Worm (Caenorhabditis elegans) whole organism, young adult: Measurements from ENCODE around the gene F52H3.11.

Experiments used
- Y56A3A.18 ChIP-seq: fragments of 200-800 bp; sonication (Bioruptor generic); IDR thresholded peaks from 2 replicates; pipeline ENCODE4 v1.3.6; 2022; ENCODE audit warnings: missing genetic modification reagents, missing genetic modification characterization, missing compliant biosample characterization
- athp-1 ChIP-seq: sonication (generic microtip); optimal IDR thresholded peaks from 2 replicates; lab custom pipeline; 2017; ENCODE audit warnings: mild to moderate bottlenecking, missing genetic modification characterization, missing compliant biosample characterization
- let-607 ChIP-seq, 2 experiments: fragments of 200-800 bp in 1 of 2; sonication (Bioruptor generic) in 1 of 2; sonication (generic microtip) in 1 of 2; optimal IDR thresholded peaks; 2 replicates each; lab custom pipeline; 2016 to 2018; ENCODE audit warnings: mild to moderate bottlenecking in 2 of 2, missing compliant biosample characterization in 2 of 2, missing genetic modification characterization in 2 of 2, moderate library complexity in 2 of 2, missing genotype in 1 of 2
- pbrm-1 ChIP-seq: fragments of 200-800 bp; sonication (Bioruptor generic); IDR thresholded peaks from 2 replicates; pipeline ENCODE4 v1.3.6; 2022; ENCODE audit warnings: missing genetic modification reagents, missing genetic modification characterization, missing compliant biosample characterization

- TF ChIP-seq pbrm-1 (GFP tag; lab: Robert Waterston, UW) (no peak), Y56A3A.18 (GFP tag; lab: Robert Waterston, UW) (no peak), let-607 (tag; optimal IDR thresholded peaks at IDR 0.05; lab: Kevin White, UChicago) (no peak), athp-1 (tag; lab: Kevin White, UChicago) (no peak)
These were observed 36.4 kb downstream of the F52H3.11 start for ce11 chrII:10008552-10008951.
